Worm (Caenorhabditis elegans) whole organism, L1 larva: ENCODE measurements around the gene F28D1.6.

ENCODE experiments used
- C04F5.9 ChIP-seq: sonication (generic microtip); optimal IDR thresholded peaks from 2 replicates; lab custom pipeline; 2016; ENCODE audit warnings: missing genetic modification characterization, missing compliant biosample characterization
- C16A3.4 ChIP-seq: fragments of 150-350 bp; optimal IDR thresholded peaks from 2 replicates; lab custom pipeline; 2014; ENCODE audit warnings: missing biosample characterization, missing genetic modification characterization
- F16B12.6 ChIP-seq: fragments of 150-350 bp; optimal IDR thresholded peaks from 2 replicates; lab custom pipeline; 2014; ENCODE audit warnings: missing biosample characterization, missing genetic modification characterization
- Y116A8C.19 ChIP-seq: sonication (generic microtip); optimal IDR thresholded peaks from 2 replicates; lab custom pipeline; 2016; ENCODE audit warnings: missing compliant biosample characterization, missing genetic modification characterization, borderline replicate concordance
- aly-2 ChIP-seq: fragments of 150-350 bp; optimal IDR thresholded peaks from 2 replicates; lab custom pipeline; 2014; ENCODE audit warnings: missing biosample characterization, missing genetic modification characterization
- ama-1 ChIP-seq: fragments of 150-350 bp; optimal IDR thresholded peaks from 2 replicates; lab custom pipeline; 2014
- blmp-1 ChIP-seq: fragments of 150-350 bp; optimal IDR thresholded peaks from 2 replicates; lab custom pipeline; 2014; ENCODE audit warnings: missing biosample characterization, missing genetic modification characterization
- ceh-63 ChIP-seq: fragments of 200-800 bp; sonication (Bioruptor generic); optimal IDR thresholded peaks from 2 replicates; lab custom pipeline; 2018; ENCODE audit warnings: mild to moderate bottlenecking, missing genetic modification characterization, missing compliant biosample characterization
- ceh-8 ChIP-seq: fragments of 200-800 bp; sonication (Bioruptor generic); optimal IDR thresholded peaks from 2 replicates; lab custom pipeline; 2018; ENCODE audit warnings: mild to moderate bottlenecking, missing genetic modification characterization, moderate library complexity, missing compliant biosample characterization
- ceh-82 ChIP-seq, 3 experiments: fragments of 150-350 bp in 1 of 3; sonication (generic microtip) in 2 of 3; optimal IDR thresholded peaks; 2 replicates each; lab custom pipeline; 2014 to 2017; ENCODE audit warnings: missing biosample characterization in 3 of 3, missing genetic modification characterization in 3 of 3
- ceh-90 ChIP-seq: sonication (generic microtip); optimal IDR thresholded peaks from 2 replicates; lab custom pipeline; 2016; ENCODE audit warnings: missing genetic modification characterization, missing compliant biosample characterization
- ces-1 ChIP-seq: fragments of 150-350 bp; optimal IDR thresholded peaks from 2 replicates; lab custom pipeline; 2014; ENCODE audit warnings: missing biosample characterization, missing genetic modification reagents, missing genetic modification characterization
- dsc-1 ChIP-seq: sonication (generic microtip); optimal IDR thresholded peaks from 2 replicates; lab custom pipeline; 2016; ENCODE audit warnings: mild to moderate bottlenecking, missing genetic modification characterization, missing compliant biosample characterization
- efl-1 ChIP-seq, 4 experiments: fragments of 150-350 bp; optimal IDR thresholded peaks in 3 of 4; peaks in 1 of 4; 1 replicate in 1 of 4; 2 replicates in 3 of 4; lab custom pipeline; 2014; ENCODE audit warnings: missing biosample characterization in 2 of 4, missing genetic modification characterization in 2 of 4, missing genetic modification reagents in 2 of 4
- egl-27 ChIP-seq, 2 experiments: fragments of 150-350 bp in 1 of 2; sonication (generic microtip); optimal IDR thresholded peaks; 3 replicates each; lab custom pipeline; 2017 to 2018; ENCODE audit warnings: missing biosample characterization in 2 of 2, missing genetic modification characterization in 2 of 2, missing genetic modification reagents in 2 of 2
- elt-3 ChIP-seq, 6 experiments: fragments of 150-350 bp in 1 of 6; sonication (generic microtip); optimal IDR thresholded peaks; 2 replicates each; lab custom pipeline; 2017 to 2018; ENCODE audit warnings: missing biosample characterization in 6 of 6, missing genetic modification characterization in 6 of 6, inconsistent platforms in 1 of 6
- fkh-10 ChIP-seq: sonication (generic microtip); optimal IDR thresholded peaks from 2 replicates; lab custom pipeline; 2017; ENCODE audit warnings: missing biosample characterization, missing genetic modification reagents, missing genetic modification characterization
- fkh-4 ChIP-seq: sonication (generic microtip); optimal IDR thresholded peaks from 2 replicates; lab custom pipeline; 2016; ENCODE audit warnings: missing compliant biosample characterization, missing genetic modification characterization, borderline replicate concordance
- fkh-8 ChIP-seq: sonication (generic microtip); optimal IDR thresholded peaks from 2 replicates; lab custom pipeline; 2016; ENCODE audit warnings: mild to moderate bottlenecking, missing genetic modification characterization, missing compliant biosample characterization
- hpl-2 ChIP-seq: fragments of 150-350 bp; optimal IDR thresholded peaks from 2 replicates; lab custom pipeline; 2014; ENCODE audit warnings: missing biosample characterization, missing genetic modification reagents, missing genetic modification characterization
- irx-1 ChIP-seq: sonication (generic microtip); optimal IDR thresholded peaks from 2 replicates; lab custom pipeline; 2016; ENCODE audit warnings: missing genetic modification characterization, missing compliant biosample characterization
- jun-1 ChIP-seq: fragments of 150-350 bp; optimal IDR thresholded peaks from 2 replicates; lab custom pipeline; 2014; ENCODE audit warnings: missing biosample characterization, missing genetic modification reagents, missing genetic modification characterization
- lir-3 ChIP-seq: sonication (generic microtip); optimal IDR thresholded peaks from 2 replicates; lab custom pipeline; 2016; ENCODE audit warnings: mild to moderate bottlenecking, missing genetic modification characterization, moderate library complexity, missing compliant biosample characterization; ENCODE audit not compliant: poor library complexity
- lsy-2 ChIP-seq, 2 experiments: fragments of 150-350 bp; optimal IDR thresholded peaks; 2 replicates each; lab custom pipeline; 2014; ENCODE audit warnings: missing biosample characterization in 2 of 2, missing genetic modification characterization in 2 of 2
- nhr-11 ChIP-seq: fragments of 150-350 bp; optimal IDR thresholded peaks from 2 replicates; lab custom pipeline; 2014; ENCODE audit warnings: missing biosample characterization, missing genetic modification characterization
- nhr-237 ChIP-seq: fragments of 150-350 bp; optimal IDR thresholded peaks from 2 replicates; lab custom pipeline; 2014; ENCODE audit warnings: missing biosample characterization, missing genetic modification characterization
- nhr-28 ChIP-seq: fragments of 150-350 bp; optimal IDR thresholded peaks from 2 replicates; lab custom pipeline; 2014; ENCODE audit warnings: missing biosample characterization, missing genetic modification characterization
- nhr-47 ChIP-seq: sonication (generic microtip); optimal IDR thresholded peaks from 2 replicates; lab custom pipeline; 2016; ENCODE audit warnings: mild to moderate bottlenecking, missing genetic modification characterization, moderate library complexity, missing compliant biosample characterization
- nhr-71 ChIP-seq: sonication (generic microtip); optimal IDR thresholded peaks from 2 replicates; lab custom pipeline; 2016; ENCODE audit warnings: mild to moderate bottlenecking, missing genetic modification characterization, moderate library complexity, missing compliant biosample characterization
- nhr-77 ChIP-seq: fragments of 150-350 bp; optimal IDR thresholded peaks from 2 replicates; lab custom pipeline; 2014; ENCODE audit warnings: missing biosample characterization, missing genetic modification characterization
- nhr-84 ChIP-seq: sonication (generic microtip); optimal IDR thresholded peaks from 2 replicates; lab custom pipeline; 2017; ENCODE audit warnings: missing biosample characterization, missing genetic modification characterization
- nhr-85 ChIP-seq: sonication (generic microtip); peaks from one replicate; lab custom pipeline; 2016; ENCODE audit warnings: missing genetic modification characterization, inconsistent platforms, missing compliant biosample characterization
- pag-3 ChIP-seq: sonication (generic microtip); optimal IDR thresholded peaks from 2 replicates; lab custom pipeline; 2017; ENCODE audit warnings: missing genetic modification characterization, mild to moderate bottlenecking, missing compliant biosample characterization, antibody characterized with exemption, borderline replicate concordance; ENCODE audit not compliant: insufficient read depth
- rnt-1 ChIP-seq: sonication (generic microtip); optimal IDR thresholded peaks from 2 replicates; lab custom pipeline; 2016; ENCODE audit warnings: mild to moderate bottlenecking, missing genetic modification characterization, moderate library complexity, missing compliant biosample characterization
- snpc-4 ChIP-seq: fragments of 150-350 bp; optimal IDR thresholded peaks from 2 replicates; lab custom pipeline; 2014; ENCODE audit warnings: missing biosample characterization, missing genetic modification characterization
- snu-23 ChIP-seq: sonication (generic microtip); optimal IDR thresholded peaks from 2 replicates; lab custom pipeline; 2016; ENCODE audit warnings: missing genetic modification characterization, missing compliant biosample characterization
- sox-4 ChIP-seq: sonication (generic microtip); optimal IDR thresholded peaks from 2 replicates; lab custom pipeline; 2016; ENCODE audit warnings: missing genetic modification characterization, missing compliant biosample characterization
- sptf-1 ChIP-seq: fragments of 150-350 bp; optimal IDR thresholded peaks from 2 replicates; lab custom pipeline; 2014; ENCODE audit warnings: missing biosample characterization, missing genetic modification characterization
- sup-37 ChIP-seq: fragments of 200-800 bp; sonication (Bioruptor generic); optimal IDR thresholded peaks from 2 replicates; lab custom pipeline; 2018; ENCODE audit warnings: mild to moderate bottlenecking, missing genetic modification characterization, missing compliant biosample characterization
- swsn-7 ChIP-seq: sonication (generic microtip); optimal IDR thresholded peaks from 2 replicates; lab custom pipeline; 2016; ENCODE audit warnings: missing genetic modification characterization, missing compliant biosample characterization
- tbx-2 ChIP-seq: sonication (generic microtip); optimal IDR thresholded peaks from 2 replicates; lab custom pipeline; 2016; ENCODE audit warnings: missing genetic modification characterization, missing compliant biosample characterization
- tlp-1 ChIP-seq: fragments of 150-350 bp; optimal IDR thresholded peaks from 2 replicates; lab custom pipeline; 2014; ENCODE audit warnings: missing biosample characterization, missing genetic modification characterization
- unc-130 ChIP-seq: fragments of 150-350 bp; optimal IDR thresholded peaks from 2 replicates; lab custom pipeline; 2017; ENCODE audit warnings: missing biosample characterization, missing genetic modification characterization, inconsistent platforms
- unc-30 ChIP-seq: sonication (generic microtip); optimal IDR thresholded peaks from 2 replicates; lab custom pipeline; 2017; ENCODE audit warnings: missing biosample characterization, missing genetic modification characterization
- unc-62 ChIP-seq: fragments of 150-350 bp; optimal IDR thresholded peaks from 2 replicates; lab custom pipeline; 2014; ENCODE audit warnings: missing biosample characterization, missing genetic modification reagents, missing genetic modification characterization
- unc-86 ChIP-seq: sonication (generic microtip); optimal IDR thresholded peaks from 2 replicates; lab custom pipeline; 2016; ENCODE audit warnings: missing genetic modification characterization, missing compliant biosample characterization
- xbp-1 ChIP-seq: sonication (generic microtip); optimal IDR thresholded peaks from 2 replicates; lab custom pipeline; 2016; ENCODE audit warnings: missing genetic modification characterization, missing compliant biosample characterization
- zag-1 ChIP-seq: fragments of 150-350 bp; optimal IDR thresholded peaks from 2 replicates; lab custom pipeline; 2014; ENCODE audit warnings: missing biosample characterization, missing genetic modification characterization
- ztf-11 ChIP-seq, 2 experiments: sonication (generic microtip); optimal IDR thresholded peaks; 2 replicates each; lab custom pipeline; 2016 to 2017; ENCODE audit warnings: missing genetic modification characterization in 2 of 2, missing biosample characterization in 1 of 2, missing compliant biosample characterization in 1 of 2
- ztf-4 ChIP-seq: fragments of 150-350 bp; optimal IDR thresholded peaks from 2 replicates; lab custom pipeline; 2014; ENCODE audit warnings: missing biosample characterization, missing genetic modification characterization

Gene F28D1.6

DNA sequence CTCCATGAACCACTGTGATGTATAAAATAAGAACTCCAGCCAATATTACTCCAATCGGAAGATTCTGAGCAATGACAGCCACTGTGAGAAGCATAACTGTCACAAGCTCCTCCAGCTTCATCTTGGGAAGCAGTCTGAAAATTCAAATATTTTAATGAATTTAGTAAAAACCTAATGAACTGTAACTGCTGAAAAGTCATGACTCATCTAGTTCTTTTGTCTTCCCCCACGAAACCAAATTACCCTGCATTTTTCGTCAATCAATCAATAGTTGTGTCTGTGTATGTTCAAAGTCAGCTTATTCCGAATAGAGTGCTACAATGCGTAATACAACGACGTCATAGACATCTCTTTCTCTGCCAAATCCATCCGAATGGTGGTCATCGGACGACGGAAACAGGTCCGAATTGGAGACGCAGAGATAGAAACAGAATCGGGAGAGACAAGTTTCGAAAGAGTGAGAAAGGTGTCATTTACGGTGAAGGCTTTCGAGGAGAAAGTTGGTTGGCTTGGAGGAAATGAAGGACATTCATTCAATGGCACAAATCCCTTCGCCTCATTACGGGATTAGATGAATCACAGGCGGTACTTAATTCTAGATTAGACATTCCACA lies 11.8 kb upstream of the F28D1.6 start (continued):
- TF ChIP-seq nhr-237 (tag; lab: Kevin White, UChicago) (no peak), unc-30 (no peak), nhr-71 (tag; lab: Kevin White, UChicago) (no peak), ceh-90 (tag; lab: Kevin White, UChicago) (no peak), nhr-77 (tag; lab: Kevin White, UChicago) (no peak), ztf-11 (tag; optimal IDR thresholded peaks at IDR 0.05; lab: Kevin White, UChicago) (no peak), sup-37 (GFP tag; lab: Kevin White, UChicago) (no peak), Y116A8C.19 (tag; lab: Kevin White, UChicago) (no peak), fkh-4 (no peak), ces-1 (GFP tag; lab: Kevin White, UChicago) (no peak), lir-3 (tag; lab: Kevin White, UChicago) (no peak), aly-2 (no peak), efl-1 (optimal IDR thresholded peaks at IDR 0.05; lab: Kevin White, UChicago) (peak; percentile 23 to 28), efl-1 (GFP tag; optimal IDR thresholded peaks at IDR 0.05 in 1 of 2; lab: Kevin White, UChicago) (peak in 1 of 2 experiments; percentile 6), C16A3.4 (tag; lab: Kevin White, UChicago) (no peak), tlp-1 (tag; lab: Kevin White, UChicago) (no peak), dsc-1 (tag; lab: Kevin White, UChicago) (peak; percentile 45), nhr-85 (tag; lab: Kevin White, UChicago) (peak; percentile 80), lsy-2 (tag; optimal IDR thresholded peaks at IDR 0.05; lab: Kevin White, UChicago) (peak; percentile 16 to 54), ceh-63 (GFP tag; lab: Kevin White, UChicago) (no peak), F16B12.6 (tag; lab: Kevin White, UChicago) (no peak), ceh-82 (tag; optimal IDR thresholded peaks at IDR 0.05; lab: Kevin White, UChicago) (no peak), ceh-8 (GFP tag; lab: Kevin White, UChicago) (no peak), nhr-84 (tag; lab: Kevin White, UChicago) (no peak), snu-23 (GFP tag; lab: Kevin White, UChicago) (peak; percentile 18), fkh-10 (GFP tag; lab: Kevin White, UChicago) (no peak), unc-62 (GFP tag; lab: Kevin White, UChicago) (no peak), C04F5.9 (tag; lab: Kevin White, UChicago) (no peak), pag-3 (tag; lab: Kevin White, UChicago) (no peak), elt-3 (tag; optimal IDR thresholded peaks at IDR 0.05; lab: Kevin White, UChicago) (peak in 1 of 6 experiments; percentile 28), irx-1 (no peak), ztf-4 (tag; lab: Kevin White, UChicago) (peak; percentile 56), nhr-11 (tag; lab: Kevin White, UChicago) (no peak), swsn-7 (tag; lab: Kevin White, UChicago) (no peak), nhr-47 (tag; lab: Kevin White, UChicago) (no peak), tbx-2 (no peak)
- TF ChIP-seq, all 84 proteins: peak for 15

DNA sequence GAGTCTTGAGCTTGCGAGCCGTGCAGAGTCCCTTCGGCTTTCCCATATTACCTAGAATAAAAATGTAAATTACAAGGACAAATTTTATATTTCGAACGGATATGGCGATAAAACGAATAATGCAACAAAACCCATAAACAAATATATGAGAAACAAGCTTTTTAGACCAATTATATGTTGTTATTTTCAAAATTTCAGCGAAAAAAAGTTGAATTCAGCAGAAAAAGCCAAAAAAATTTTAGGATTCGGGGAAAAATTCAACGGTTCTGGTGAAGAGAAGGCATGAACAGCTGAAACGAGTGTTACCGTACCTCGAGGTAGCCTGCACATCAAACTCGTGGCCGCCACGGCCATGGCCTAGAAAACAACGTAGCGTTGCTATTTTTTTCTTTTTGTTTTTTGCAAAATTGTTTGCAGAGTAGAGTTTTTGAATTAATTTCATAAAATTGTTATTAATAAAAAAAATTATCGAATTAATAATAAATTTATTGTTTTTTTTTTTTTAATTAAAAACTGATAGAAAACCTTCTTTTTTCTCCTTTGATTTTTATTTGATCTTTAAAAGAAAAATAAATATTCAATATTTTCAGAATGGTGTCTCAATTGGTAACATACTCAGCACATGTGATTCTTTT lies 6.2 kb upstream of the F28D1.6 start, which contains the start of the genes rps-23 and dpm-3:
Gene rps-23, minus strand, starts transcription at position 51 of the 635 bp plus-strand sequence.
Gene dpm-3, plus strand, starts transcription at position 585 of the 635 bp plus-strand sequence.
- TF ChIP-seq unc-130 (tag; lab: Kevin White, UChicago): peak; percentile 98
- peak; percentile 82 for TF ChIP-seq blmp-1 (tag; lab: Kevin White, UChicago)
- no peak for TF ChIP-seq egl-27 (tag; optimal IDR thresholded peaks at IDR 0.05; lab: Kevin White, UChicago)
- TF ChIP-seq xbp-1: peak; percentile 94
- no peak for TF ChIP-seq ceh-63 (GFP tag; lab: Kevin White, UChicago)
- TF ChIP-seq snpc-4 (tag; lab: Kevin White, UChicago): peak; percentile 75
- TF ChIP-seq unc-62 (GFP tag; lab: Kevin White, UChicago): no peak
- peak; percentile 86 for TF ChIP-seq jun-1 (tag; lab: Kevin White, UChicago)
- TF ChIP-seq rnt-1 (tag; lab: Kevin White, UChicago): peak; percentile 99
- TF ChIP-seq ama-1: peak; percentile 20
- no peak for TF ChIP-seq sptf-1 (tag; lab: Kevin White, UChicago)
- TF ChIP-seq dsc-1 (tag; lab: Kevin White, UChicago): peak; percentile 91
- peak in 5 of 6 experiments; percentile 27 to 86 (median 72) for TF ChIP-seq elt-3 (tag; optimal IDR thresholded peaks at IDR 0.05; lab: Kevin White, UChicago)
- TF ChIP-seq nhr-28 (tag; lab: Kevin White, UChicago): no peak
- no peak for TF ChIP-seq tlp-1 (tag; lab: Kevin White, UChicago)
- TF ChIP-seq sox-4 (tag; lab: Kevin White, UChicago): peak; percentile 79
- TF ChIP-seq ztf-11 (tag; optimal IDR thresholded peaks at IDR 0.05; lab: Kevin White, UChicago): peak in 1 of 2 experiments; percentile 89
- TF ChIP-seq fkh-8 (tag; lab: Kevin White, UChicago): peak; percentile 98
- TF ChIP-seq hpl-2 (GFP tag; lab: Kevin White, UChicago): peak; percentile 55
- peak; percentile 65 for TF ChIP-seq zag-1 (tag; lab: Kevin White, UChicago)
- peak; percentile 91 for TF ChIP-seq unc-86 (tag; lab: Kevin White, UChicago)
- peak; percentile 97 for TF ChIP-seq C16A3.4 (tag; lab: Kevin White, UChicago)
